Fruit fly (Drosophila melanogaster) whole organism, embryonic: ENCODE data around the gene CG14327.

ENCODE experiments used
- CG12744 ChIP-seq: fragments of 200-800 bp; sonication (Bioruptor generic); optimal IDR thresholded peaks from 2 replicates; lab custom pipeline; 2016; ENCODE audit warnings: missing biosample characterization, missing genetic modification characterization
- CG1603 ChIP-seq: fragments of 200-800 bp; sonication (Bioruptor generic); optimal IDR thresholded peaks from 2 replicates; lab custom pipeline; 2019; ENCODE audit warnings: missing biosample characterization, mild to moderate bottlenecking, missing genetic modification characterization, moderate library complexity
- CG4424 ChIP-seq: fragments of 200-800 bp; sonication (Bioruptor generic); optimal IDR thresholded peaks from 3 replicates; lab custom pipeline; 2016; ENCODE audit warnings: missing biosample characterization, missing genetic modification characterization
- CG4820 ChIP-seq: fragments of 200-800 bp; sonication (Bioruptor generic); optimal IDR thresholded peaks from 3 replicates; lab custom pipeline; 2016; ENCODE audit warnings: missing biosample characterization, missing genetic modification characterization
- fu2 ChIP-seq: fragments of 200-800 bp; sonication (Bioruptor generic); optimal IDR thresholded peaks from 2 replicates; lab custom pipeline; 2016; ENCODE audit warnings: missing biosample characterization, missing genetic modification characterization
- peb ChIP-seq: fragments of 200-800 bp; sonication (Bioruptor generic); IDR thresholded peaks from 2 replicates; pipeline ENCODE4 v1.3.6; 2022; ENCODE audit warnings: missing biosample characterization, missing genetic modification characterization
- pum ChIP-seq: fragments of 200-800 bp; sonication (Bioruptor generic); optimal IDR thresholded peaks from 2 replicates; lab custom pipeline; 2016; ENCODE audit warnings: missing biosample characterization, missing genetic modification characterization

dm6 chr3R:17647444-17647843, 33.9 kb downstream of the CG14327 start, which contains the start of gene CG14322:
- TF ChIP-seq CG12744 (GFP tag; lab: Kevin White, UChicago) (no peak), pum (no peak), fu2 (GFP tag; lab: Kevin White, UChicago) (no peak), peb (GFP tag; lab: Robert Waterston, UW) (no peak), CG4424 (GFP tag; lab: Kevin White, UChicago) (no peak), CG1603 (tag; lab: Kevin White, UChicago) (peak; percentile 53), CG4820 (GFP tag; lab: Kevin White, UChicago) (no peak)
